Worm (Caenorhabditis elegans) whole organism, L4 larva: ENCODE data around the gene K05F1.9.

Experiments used
- F37D6.2 ChIP-seq: sonication (generic microtip); optimal IDR thresholded peaks from 2 replicates; lab custom pipeline; 2016; ENCODE audit warnings: mild to moderate bottlenecking, missing genetic modification characterization, missing compliant biosample characterization
- F44E2.7 ChIP-seq: fragments of 200-800 bp; sonication (Bioruptor generic); IDR thresholded peaks from 2 replicates; pipeline ENCODE4 v2.1.2; 2022; ENCODE audit warnings: missing genetic modification characterization, missing compliant biosample characterization
- R02D3.7 ChIP-seq: fragments of 150-350 bp; sonication (generic microtip); optimal IDR thresholded peaks from 3 replicates; lab custom pipeline; 2014; ENCODE audit warnings: missing biosample characterization, missing genetic modification characterization
- T26A8.4 ChIP-seq: fragments of 200-800 bp; sonication (Bioruptor generic); IDR thresholded peaks from 2 replicates; pipeline ENCODE4 v1.3.6; 2022; ENCODE audit warnings: missing genetic modification characterization, missing compliant biosample characterization
- Y105C5A.15 ChIP-seq: fragments of 200-800 bp; sonication (Bioruptor generic); IDR thresholded peaks from 2 replicates; pipeline ENCODE4 v1.3.6; 2022; ENCODE audit warnings: missing genetic modification characterization, missing compliant biosample characterization
- Y5F2A.4 ChIP-seq: fragments of 200-800 bp; sonication (Bioruptor generic); optimal IDR thresholded peaks from 2 replicates; lab custom pipeline; 2018; ENCODE audit warnings: mild to moderate bottlenecking, missing genetic modification characterization, missing compliant biosample characterization
- Y75B8A.6 ChIP-seq: fragments of 200-800 bp; sonication (Bioruptor generic); IDR thresholded peaks from 2 replicates; pipeline ENCODE4 v1.3.6; 2022; ENCODE audit warnings: missing genetic modification reagents, missing genetic modification characterization, missing compliant biosample characterization
- ZK546.5 ChIP-seq, 2 experiments: sonication (generic microtip); optimal IDR thresholded peaks; 2 replicates each; lab custom pipeline; 2017; ENCODE audit warnings: missing biosample characterization in 2 of 2, missing genetic modification characterization in 2 of 2
- attf-4 ChIP-seq: sonication (generic microtip); optimal IDR thresholded peaks from 3 replicates; lab custom pipeline; 2017; ENCODE audit warnings: missing biosample characterization, missing genetic modification characterization
- ceh-32 ChIP-seq: sonication (generic microtip); optimal IDR thresholded peaks from 2 replicates; lab custom pipeline; 2016; ENCODE audit warnings: mild to moderate bottlenecking, missing genetic modification characterization, missing compliant biosample characterization; ENCODE audit not compliant: poor library complexity
- ceh-62 ChIP-seq: sonication (generic microtip); optimal IDR thresholded peaks from 2 replicates; lab custom pipeline; 2017; ENCODE audit warnings: missing biosample characterization, missing genetic modification characterization
- ceh-82 ChIP-seq: sonication (generic microtip); optimal IDR thresholded peaks from 2 replicates; lab custom pipeline; 2017; ENCODE audit warnings: missing biosample characterization, missing genetic modification characterization
- cey-2 ChIP-seq: sonication (generic microtip); optimal IDR thresholded peaks from 3 replicates; lab custom pipeline; 2017; ENCODE audit warnings: missing genetic modification characterization, mild to moderate bottlenecking, missing compliant biosample characterization, antibody characterized with exemption, borderline replicate concordance; ENCODE audit not compliant: insufficient read depth
- daf-16 ChIP-seq, 3 experiments: sonication (generic microtip); optimal IDR thresholded peaks; 2 replicates each; lab custom pipeline; 2016 to 2017; ENCODE audit warnings: missing genetic modification characterization in 3 of 3, missing genetic modification reagents in 3 of 3, mild to moderate bottlenecking in 2 of 3, missing compliant biosample characterization in 2 of 3, missing biosample characterization in 1 of 3, moderate library complexity in 1 of 3
- daf-19 ChIP-seq: fragments of 200-800 bp; sonication (Bioruptor generic); conservative IDR thresholded peaks from 2 replicates; pipeline ENCODE4 v1.3.6; 2022; ENCODE audit warnings: missing genetic modification characterization, missing compliant biosample characterization
- daf-8 ChIP-seq: fragments of 200-800 bp; sonication (Bioruptor generic); IDR thresholded peaks from 2 replicates; pipeline ENCODE4 v1.3.6; 2022; ENCODE audit warnings: missing genetic modification characterization, missing compliant biosample characterization
- dmd-8 ChIP-seq: fragments of 200-800 bp; sonication (Bioruptor generic); IDR thresholded peaks from 2 replicates; pipeline ENCODE4 v1.3.6; 2022; ENCODE audit warnings: missing genetic modification characterization, missing compliant biosample characterization
- duxl-1 ChIP-seq: sonication (generic microtip); optimal IDR thresholded peaks from 2 replicates; lab custom pipeline; 2016; ENCODE audit warnings: mild to moderate bottlenecking, missing genetic modification characterization, moderate library complexity, missing compliant biosample characterization; ENCODE audit not compliant: poor library complexity
- fkh-10 ChIP-seq: fragments of 150-350 bp; optimal IDR thresholded peaks from 2 replicates; lab custom pipeline; 2014; ENCODE audit warnings: missing biosample characterization, missing genetic modification reagents, missing genetic modification characterization
- gei-8 ChIP-seq: fragments of 200-800 bp; sonication (Bioruptor generic); optimal IDR thresholded peaks from 2 replicates; lab custom pipeline; 2018; ENCODE audit warnings: mild to moderate bottlenecking, missing genetic modification characterization, missing compliant biosample characterization
- hif-1 ChIP-seq, 2 experiments: sonication (generic microtip); optimal IDR thresholded peaks; 2 replicates each; lab custom pipeline; 2016 to 2017; ENCODE audit warnings: missing compliant biosample characterization in 2 of 2, missing genetic modification characterization in 2 of 2, missing genetic modification reagents in 2 of 2, missing genotype in 2 of 2, mild to moderate bottlenecking in 1 of 2
- hlh-30 ChIP-seq: sonication (generic microtip); optimal IDR thresholded peaks from 2 replicates; lab custom pipeline; 2017; ENCODE audit warnings: antibody characterized with exemption, mild to moderate bottlenecking, missing genetic modification characterization, missing compliant biosample characterization; ENCODE audit not compliant: insufficient read depth
- jun-1 ChIP-seq: fragments of 150-350 bp; optimal IDR thresholded peaks from 2 replicates; lab custom pipeline; 2014; ENCODE audit warnings: missing biosample characterization, missing genetic modification reagents, missing genetic modification characterization
- lin-1 ChIP-seq: fragments of 200-800 bp; sonication (Bioruptor generic); IDR thresholded peaks from 2 replicates; pipeline ENCODE4 v1.3.6; 2022; ENCODE audit warnings: missing genetic modification reagents, missing genetic modification characterization, missing compliant biosample characterization
- lin-15B ChIP-seq: fragments of 150-350 bp; sonication (generic microtip); optimal IDR thresholded peaks from 3 replicates; lab custom pipeline; 2014; ENCODE audit warnings: missing biosample characterization, missing genetic modification characterization
- lin-38 ChIP-seq: fragments of 200-800 bp; sonication (Bioruptor generic); IDR thresholded peaks from 2 replicates; pipeline ENCODE4 v1.3.6; 2022; ENCODE audit warnings: missing genetic modification reagents, missing genetic modification characterization, missing compliant biosample characterization
- lin-39 ChIP-seq: fragments of 150-350 bp; optimal IDR thresholded peaks from 2 replicates; lab custom pipeline; 2014; ENCODE audit warnings: missing biosample characterization, missing genetic modification reagents, missing genetic modification characterization
- lir-3 ChIP-seq: sonication (generic microtip); optimal IDR thresholded peaks from 2 replicates; lab custom pipeline; 2016; ENCODE audit warnings: mild to moderate bottlenecking, missing genetic modification characterization, missing compliant biosample characterization
- lsy-2 ChIP-seq, 2 experiments: fragments of 150-350 bp in 1 of 2; sonication (generic microtip) in 1 of 2; optimal IDR thresholded peaks; 2 replicates each; lab custom pipeline; 2014 to 2017; ENCODE audit warnings: missing biosample characterization in 2 of 2, missing genetic modification characterization in 2 of 2
- madf-5 ChIP-seq, 2 experiments: fragments of 200-800 bp; sonication (Bioruptor generic); IDR thresholded peaks; 2 replicates each; pipeline ENCODE4 v1.3.6; 2022; ENCODE audit warnings: missing compliant biosample characterization in 2 of 2, missing genetic modification characterization in 2 of 2
- madf-9 ChIP-seq: fragments of 200-800 bp; sonication (Bioruptor generic); conservative IDR thresholded peaks from 2 replicates; pipeline ENCODE4 v1.3.6; 2022; ENCODE audit warnings: missing genetic modification reagents, missing genetic modification characterization, missing compliant biosample characterization
- mdt-29 ChIP-seq: fragments of 200-800 bp; sonication (Bioruptor generic); IDR thresholded peaks from 2 replicates; pipeline ENCODE4 v1.3.6; 2022; ENCODE audit warnings: missing genetic modification reagents, missing genetic modification characterization, missing compliant biosample characterization
- mxl-2 ChIP-seq: fragments of 200-800 bp; sonication (Bioruptor generic); conservative IDR thresholded peaks from 2 replicates; pipeline ENCODE4 v1.3.6; 2022; ENCODE audit warnings: missing genetic modification reagents, missing genetic modification characterization, missing compliant biosample characterization
- nhr-237 ChIP-seq: sonication (generic microtip); optimal IDR thresholded peaks from 2 replicates; lab custom pipeline; 2017; ENCODE audit warnings: missing biosample characterization, missing genetic modification characterization
- nhr-25 ChIP-seq: sonication (generic microtip); optimal IDR thresholded peaks from 2 replicates; lab custom pipeline; 2017; ENCODE audit warnings: missing genetic modification characterization, mild to moderate bottlenecking, missing compliant biosample characterization, antibody characterized with exemption, moderate library complexity, borderline replicate concordance; ENCODE audit not compliant: insufficient read depth
- nhr-28 ChIP-seq: fragments of 150-350 bp; optimal IDR thresholded peaks from 2 replicates; lab custom pipeline; 2014; ENCODE audit warnings: missing biosample characterization, missing genetic modification characterization
- nhr-41 ChIP-seq: fragments of 200-800 bp; sonication (Bioruptor generic); IDR thresholded peaks from 2 replicates; pipeline ENCODE4 v1.3.6; 2022; ENCODE audit warnings: missing genetic modification reagents, missing genetic modification characterization, missing compliant biosample characterization
- nhr-42 ChIP-seq: fragments of 200-800 bp; sonication (Bioruptor generic); IDR thresholded peaks from 2 replicates; pipeline ENCODE4 v1.3.6; 2022; ENCODE audit warnings: missing genetic modification characterization, missing compliant biosample characterization
- nhr-48 ChIP-seq: sonication (generic microtip); optimal IDR thresholded peaks from 2 replicates; lab custom pipeline; 2016; ENCODE audit warnings: mild to moderate bottlenecking, missing genetic modification characterization, missing compliant biosample characterization
- pha-4 ChIP-seq, 2 experiments: fragments of 150-350 bp in 1 of 2; fragments of 200-800 bp in 1 of 2; sonication (Bioruptor generic) in 1 of 2; IDR thresholded peaks in 1 of 2; optimal IDR thresholded peaks in 1 of 2; 2 replicates each; pipeline versions ENCODE4 v1.3.6 to Lab custom; 2014 to 2022; ENCODE audit warnings: missing genetic modification characterization in 2 of 2, missing genetic modification reagents in 2 of 2, missing biosample characterization in 1 of 2, missing compliant biosample characterization in 1 of 2
- rbr-2 ChIP-seq: sonication (generic microtip); optimal IDR thresholded peaks from 2 replicates; lab custom pipeline; 2016; ENCODE audit warnings: missing genotype, missing genetic modification characterization, missing compliant biosample characterization
- saeg-2 ChIP-seq: fragments of 200-800 bp; sonication (Bioruptor generic); IDR thresholded peaks from 2 replicates; pipeline ENCODE4 v1.3.6; 2022; ENCODE audit warnings: missing genetic modification reagents, missing genetic modification characterization, missing compliant biosample characterization
- tra-1 ChIP-seq: fragments of 200-800 bp; sonication (Bioruptor generic); IDR thresholded peaks from 2 replicates; pipeline ENCODE4 v1.3.6; 2022; ENCODE audit warnings: missing genetic modification reagents, missing genetic modification characterization, missing compliant biosample characterization
- unc-62 ChIP-seq, 3 experiments: fragments of 150-350 bp in 1 of 3; sonication (generic microtip); optimal IDR thresholded peaks in 2 of 3; peaks in 1 of 3; 1 replicate in 1 of 3; 2 replicates in 2 of 3; lab custom pipeline; 2014 to 2017; ENCODE audit warnings: missing biosample characterization in 3 of 3, missing genetic modification characterization in 3 of 3, missing genetic modification reagents in 3 of 3, missing genotype in 1 of 3
- vab-7 ChIP-seq: fragments of 200-800 bp; sonication (Bioruptor generic); IDR thresholded peaks from 2 replicates; pipeline ENCODE4 v1.3.6; 2022; ENCODE audit warnings: missing genetic modification reagents, missing genetic modification characterization, missing compliant biosample characterization
- zfp-3 ChIP-seq: fragments of 200-800 bp; sonication (Bioruptor generic); conservative IDR thresholded peaks from 2 replicates; pipeline ENCODE4 v1.3.6; 2022; ENCODE audit warnings: missing genetic modification reagents, missing genetic modification characterization, missing compliant biosample characterization
- ztf-7 ChIP-seq: fragments of 150-350 bp; optimal IDR thresholded peaks from 2 replicates; lab custom pipeline; 2014; ENCODE audit warnings: missing biosample characterization, missing genetic modification characterization

The K05F1.9 gene

DNA sequence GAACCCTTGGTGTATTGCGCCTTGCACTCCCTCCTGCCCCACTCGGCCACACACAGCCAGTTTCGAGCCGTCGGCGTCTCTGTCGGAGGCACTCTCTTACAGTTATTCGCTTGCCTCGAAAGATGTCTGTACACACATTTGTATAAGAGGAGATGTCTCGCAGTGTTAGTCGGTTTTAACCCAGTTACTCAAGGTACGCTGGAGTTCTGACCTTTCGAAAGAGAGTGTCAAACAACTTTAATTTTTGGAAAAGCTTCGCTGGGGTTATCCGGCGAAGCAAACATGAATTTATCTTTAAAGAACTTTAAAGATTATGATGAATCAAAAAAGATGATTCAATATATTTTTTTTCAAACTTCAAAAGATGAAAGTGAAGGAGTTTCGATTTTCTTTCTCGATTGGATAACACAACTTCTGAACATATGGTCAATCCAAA lies 43.7 kb upstream of the K05F1.9 start (continued):
- TF ChIP-seq nhr-42 (GFP tag; lab: Robert Waterston, UW) (peak; percentile 97), lin-38 (GFP tag; lab: Robert Waterston, UW) (peak; percentile 95), Y105C5A.15 (GFP tag; lab: Robert Waterston, UW) (peak; percentile 74; the same call in 1 of the 2 replicates), lsy-2 (tag; optimal IDR thresholded peaks at IDR 0.05; lab: Kevin White, UChicago) (peak; percentile 94 to 97), pha-4 (GFP tag; IDR thresholded peaks at IDR 0.05; lab: Robert Waterston, UW) (peak; percentile 99), pha-4 (tag; optimal IDR thresholded peaks at IDR 0.05; lab: Kevin White, UChicago) (peak; percentile 27), ceh-62 (tag; lab: Kevin White, UChicago) (peak; percentile 44), T26A8.4 (GFP tag; lab: Robert Waterston, UW) (peak; percentile 100), nhr-48 (peak; percentile 97), nhr-28 (peak; percentile 96), cey-2 (tag; lab: Kevin White, UChicago) (peak; percentile 89), lin-1 (GFP tag; lab: Robert Waterston, UW) (peak; percentile 95), lin-15B (tag; lab: Kevin White, UChicago) (peak; percentile 63), mdt-29 (GFP tag; lab: Robert Waterston, UW) (peak; percentile 99), F37D6.2 (tag; lab: Kevin White, UChicago) (peak; percentile 97), jun-1 (peak; percentile 98), daf-8 (GFP tag; lab: Robert Waterston, UW) (0 out of 2 replicates have a peak, but pooled peaks have one; percentile 20), dmd-8 (GFP tag; lab: Robert Waterston, UW) (peak; percentile 83), R02D3.7 (peak; percentile 58), hlh-30 (tag; lab: Kevin White, UChicago) (peak; percentile 96), rbr-2 (tag; lab: Kevin White, UChicago) (peak; percentile 99), tra-1 (GFP tag; lab: Robert Waterston, UW) (peak; percentile 98), ztf-7 (tag; lab: Kevin White, UChicago) (peak; percentile 91), lin-39 (peak; percentile 85), lir-3 (peak; percentile 87), nhr-25 (tag; lab: Kevin White, UChicago) (peak; percentile 96), nhr-41 (peak; percentile 98), fkh-10 (peak; percentile 100), saeg-2 (GFP tag; lab: Robert Waterston, UW) (peak; percentile 99), unc-62 (GFP tag; optimal IDR thresholded peaks at IDR 0.05 in 1 of 2; lab: Kevin White, UChicago) (peak; percentile 85 to 100), unc-62 (tag; optimal IDR thresholded peaks at IDR 0.05; lab: Kevin White, UChicago) (peak; percentile 50), F44E2.7 (GFP tag; lab: Robert Waterston, UW) (peak; percentile 78), nhr-237 (peak; percentile 70), madf-5 (GFP tag; IDR thresholded peaks at IDR 0.05; lab: Robert Waterston, UW) (peak; percentile 5 to 96; a peak in 3 of 4 replicates), daf-16 (GFP tag; optimal IDR thresholded peaks at IDR 0.05; lab: Kevin White, UChicago) (peak; percentile 89 to 97), daf-16 (tag; optimal IDR thresholded peaks at IDR 0.05; lab: Kevin White, UChicago) (peak; percentile 89), zfp-3 (GFP tag; lab: Robert Waterston, UW) (peak; percentile 96), Y75B8A.6 (GFP tag; lab: Robert Waterston, UW) (peak; percentile 78), vab-7 (peak; percentile 87), duxl-1 (tag; lab: Kevin White, UChicago) (peak; percentile 96), gei-8 (peak; percentile 94), Y5F2A.4 (GFP tag; lab: Kevin White, UChicago) (peak; percentile 88), hif-1 (tag; optimal IDR thresholded peaks at IDR 0.05; lab: Kevin White, UChicago) (peak; percentile 88 to 94), daf-19 (GFP tag; lab: Robert Waterston, UW) (peak; percentile 99), ceh-32 (tag; lab: Kevin White, UChicago) (peak; percentile 91), madf-9 (GFP tag; lab: Robert Waterston, UW) (peak; percentile 98), ceh-82 (peak; percentile 36), ZK546.5 (tag; optimal IDR thresholded peaks at IDR 0.05; lab: Kevin White, UChicago) (peak; percentile 58 to 72), mxl-2 (peak; percentile 86), attf-4 (peak; percentile 48)
